Worm (Caenorhabditis elegans): Measurements from ENCODE around the gene suex-2.

suex-2 gene

DNA sequence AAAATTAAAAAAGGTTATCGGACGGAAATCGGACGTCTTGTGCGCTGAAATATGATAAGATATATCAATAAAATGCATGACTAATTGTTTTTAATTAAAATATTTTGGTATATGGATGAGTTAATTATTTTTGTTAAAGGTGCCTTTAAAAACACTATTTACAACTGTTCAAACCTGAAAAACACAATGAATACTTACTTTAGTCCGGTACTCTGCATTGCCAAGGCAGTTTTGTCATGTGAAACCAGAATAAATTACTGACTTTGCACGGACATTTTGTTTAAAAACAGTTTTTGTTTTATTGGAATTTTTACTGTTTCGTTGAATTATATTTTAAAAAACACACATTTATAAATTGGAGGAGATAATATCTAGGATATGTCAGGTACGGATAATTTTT is at the start of gene suex-2:
Gene suex-2 (plus strand): TSS at position 301 of the 400 bp plus-strand sequence.
- no peak for TF ChIP-seq ztf-25 (GFP tag; IDR thresholded peaks at IDR 0.05)
- TF ChIP-seq dpl-1 (GFP tag; optimal IDR thresholded peaks at IDR 0.05): no peak

DNA sequence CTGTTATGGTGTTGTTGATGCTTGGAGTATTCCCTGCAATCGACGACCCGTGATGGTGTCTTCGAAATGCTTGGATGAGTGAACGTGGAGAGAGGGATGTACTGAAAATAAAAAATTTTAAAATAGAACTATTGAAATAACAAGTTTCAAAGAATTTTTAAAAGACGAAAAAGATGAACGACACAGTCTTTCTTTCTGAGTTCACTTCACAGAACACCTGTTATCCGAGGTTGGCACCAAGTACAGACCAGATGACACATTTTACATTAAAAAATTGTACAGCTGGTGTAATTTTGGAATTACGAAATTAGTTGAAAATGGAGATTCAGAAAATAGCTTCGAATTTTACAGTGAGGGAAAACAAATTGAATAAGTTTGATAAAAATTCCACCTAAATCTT is 49.3 kb upstream of the suex-2 start, which contains the start of gene rap-1:
Gene rap-1 (minus strand): TSS at position 101 of the 400 bp plus-strand sequence.
- TF ChIP-seq T26A5.8 (tag; optimal IDR thresholded peaks at IDR 0.05) (no peak), F22D6.2 (tag; optimal IDR thresholded peaks at IDR 0.05) (no peak), tbp1 (GFP tag; optimal IDR thresholded peaks at IDR 0.05) (no peak), xnd-1 (tag; optimal IDR thresholded peaks at IDR 0.05) (no peak), F57A8.1 (GFP tag; optimal IDR thresholded peaks at IDR 0.05) (no peak), hmg-20 (GFP tag; IDR thresholded peaks at IDR 0.05) (no peak), dox-1 (GFP tag; IDR thresholded peaks at IDR 0.05) (no peak), madf-8 (GFP tag; conservative IDR thresholded peaks at IDR 0.05) (no peak), ama-1 (optimal IDR thresholded peaks at IDR 0.05) (no peak), ama-1 (GFP tag; optimal IDR thresholded peaks at IDR 0.05) (no peak), chd-7 (tag; optimal IDR thresholded peaks at IDR 0.05) (no peak), ceh-40 (GFP tag; IDR thresholded peaks at IDR 0.05) (no peak), T07F8.4 (tag; optimal IDR thresholded peaks at IDR 0.05) (no peak), lir-1 (GFP tag; conservative IDR thresholded peaks at IDR 0.05) (no peak), hsf-1 (GFP tag; IDR thresholded peaks at IDR 0.05) (no peak), die-1 (tag; optimal IDR thresholded peaks at IDR 0.05) (no peak)

DNA sequence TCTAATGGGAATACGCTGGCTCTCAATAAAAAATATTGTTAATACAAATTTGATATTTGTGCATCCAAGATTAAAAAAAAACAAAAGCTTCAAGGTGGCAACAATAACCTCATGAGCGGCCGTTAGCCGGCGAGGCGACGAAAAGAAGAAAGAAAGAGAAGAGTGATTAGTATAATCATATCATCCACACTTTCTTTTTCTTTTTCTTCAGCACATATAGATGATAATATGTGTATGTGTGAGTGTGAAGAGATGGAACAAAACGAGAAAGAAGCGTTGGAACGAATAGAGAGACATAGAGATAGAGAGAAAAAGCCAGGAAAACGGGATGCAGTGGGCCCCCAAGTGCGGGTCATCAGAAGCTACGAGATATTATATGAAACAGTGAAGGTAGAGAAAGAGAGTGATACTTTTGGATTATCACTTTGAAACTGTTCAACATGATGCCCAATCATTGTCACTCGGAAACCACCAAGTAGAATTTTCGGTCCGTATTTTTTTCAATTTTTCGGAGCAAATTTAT is 47.7 kb upstream of the suex-2 start:
- TF ChIP-seq athp-1 (tag; optimal IDR thresholded peaks at IDR 0.05) (no peak), sea-2 (GFP tag; IDR thresholded peaks at IDR 0.05) (no peak), hmg-1.2 (GFP tag; IDR thresholded peaks at IDR 0.05) (peak; percentile 20; the same call in 1 of the 2 replicates), nhr-90 (tag; optimal IDR thresholded peaks at IDR 0.05) (no peak), madf-10 (tag; optimal IDR thresholded peaks at IDR 0.05) (no peak), pbrm-1 (GFP tag; IDR thresholded peaks at IDR 0.05) (no peak)

DNA sequence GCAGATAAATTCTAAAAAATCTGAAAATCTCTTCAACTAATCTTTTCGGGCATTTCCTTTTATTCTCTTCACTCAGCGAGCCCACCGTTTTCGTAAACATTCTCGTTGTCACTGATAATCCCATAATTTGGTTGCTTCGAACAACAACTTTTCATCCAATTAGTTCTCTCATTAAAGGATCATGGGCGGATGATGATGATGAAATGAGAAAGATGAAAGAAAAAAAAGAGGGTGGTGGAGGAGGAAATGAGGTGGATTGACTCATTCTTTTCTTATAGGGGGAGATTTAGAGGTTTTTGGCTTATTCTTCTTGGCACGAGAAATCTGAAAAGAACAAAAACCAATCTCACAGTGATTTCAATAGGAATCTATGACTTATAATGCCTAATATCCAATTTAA is 46.9 kb upstream of the suex-2 start:
- TF ChIP-seq chd-7 (tag; optimal IDR thresholded peaks at IDR 0.05) (no peak), snpc-4 (GFP tag; optimal IDR thresholded peaks at IDR 0.05) (no peak), snpc-4 (tag; optimal IDR thresholded peaks at IDR 0.05) (no peak), ceh-100 (GFP tag; IDR thresholded peaks at IDR 0.05) (no peak), tbp1 (GFP tag; optimal IDR thresholded peaks at IDR 0.05) (no peak)

DNA sequence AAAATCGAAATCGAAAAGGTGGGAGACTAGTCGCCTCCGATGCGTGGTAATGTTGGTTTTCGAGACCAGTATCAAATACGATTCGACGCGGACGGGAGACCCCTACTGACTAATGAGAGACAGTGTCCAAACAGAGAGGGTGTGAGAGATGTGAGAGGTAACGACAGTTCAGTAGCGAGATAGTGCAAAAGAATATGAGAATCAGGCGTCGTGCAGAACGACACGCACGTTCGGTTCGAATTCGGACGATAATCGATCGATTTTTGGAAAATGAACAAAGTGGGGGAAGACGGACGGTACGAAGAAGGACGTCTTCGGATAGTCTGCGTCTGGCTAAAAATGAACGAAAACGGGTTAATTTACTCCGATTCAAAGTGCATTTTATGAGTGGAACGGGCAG is 46.1 kb upstream of the suex-2 start, which contains the start of gene D1046.16:
Gene D1046.16 (plus strand): TSS at position 195 of the 400 bp plus-strand sequence.
- TF ChIP-seq xnd-1 (tag; optimal IDR thresholded peaks at IDR 0.05) (no peak), cebp-1 (GFP tag; IDR thresholded peaks at IDR 0.05) (no peak), cebp-1 (tag; optimal IDR thresholded peaks at IDR 0.05) (peak; percentile 26), attf-5 (GFP tag; optimal IDR thresholded peaks at IDR 0.05) (peak; percentile 58), snpc-3.4 (tag; optimal IDR thresholded peaks at IDR 0.05) (no peak), Y79H2A.3 (GFP tag; conservative IDR thresholded peaks at IDR 0.05) (no peak), unc-130 (GFP tag; optimal IDR thresholded peaks at IDR 0.05) (no peak), hmg-1.2 (GFP tag; IDR thresholded peaks at IDR 0.05) (peak; percentile 52; the same call in 1 of the 2 replicates), B0035.1 (tag; optimal IDR thresholded peaks at IDR 0.05) (no peak), dox-1 (GFP tag; IDR thresholded peaks at IDR 0.05) (0 out of 2 replicates have a peak, but pooled peaks have one; percentile 53), ceh-27 (GFP tag; optimal IDR thresholded peaks at IDR 0.05) (peak; percentile 51), nhr-80 (tag; optimal IDR thresholded peaks at IDR 0.05) (peak; percentile 69), F52B5.7 (tag; optimal IDR thresholded peaks at IDR 0.05) (no peak), D2030.7 (GFP tag; IDR thresholded peaks at IDR 0.05) (no peak), F23B12.7 (tag; optimal IDR thresholded peaks at IDR 0.05; ENCODE audit: insufficient read depth) (no peak), lin-26 (GFP tag; IDR thresholded peaks at IDR 0.05) (0 out of 2 replicates have a peak, but pooled peaks have one; percentile 33)
